Worm (Caenorhabditis elegans): ENCODE data around the gene acs-9.

DNA sequence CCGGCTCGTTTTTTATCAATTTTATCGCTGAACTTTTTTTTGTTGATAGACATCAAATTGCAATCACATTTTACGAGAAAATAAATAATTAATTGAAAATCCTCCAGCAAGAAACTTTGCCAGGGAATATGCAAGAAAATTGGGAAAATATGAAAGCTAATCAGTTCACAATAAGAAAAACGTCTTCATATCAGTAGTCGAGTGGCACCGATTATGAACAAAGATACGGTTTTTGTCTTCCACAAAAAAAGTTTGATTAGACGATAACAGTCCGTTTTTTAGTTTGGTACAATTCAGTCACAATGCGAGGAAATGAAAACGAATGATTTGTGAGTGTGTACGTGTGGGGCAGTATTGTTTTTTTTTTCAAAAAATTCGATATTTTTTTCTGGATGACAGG lies 15.3 kb downstream of the acs-9 start:
- TF ChIP-seq C08G9.2 (tag; optimal IDR thresholded peaks at IDR 0.05), result no peak
- TF ChIP-seq unc-86 (tag; optimal IDR thresholded peaks at IDR 0.05), result no peak
- TF ChIP-seq lin-11 (tag; optimal IDR thresholded peaks at IDR 0.05), result no peak
- no peak for TF ChIP-seq ceh-30 (tag; optimal IDR thresholded peaks at IDR 0.05)
- TF ChIP-seq ttx-3 (tag; optimal IDR thresholded peaks at IDR 0.05), result no peak
- TF ChIP-seq pqm-1 (tag; optimal IDR thresholded peaks at IDR 0.05), result no peak
- TF ChIP-seq ama-1 (optimal IDR thresholded peaks at IDR 0.05), result no peak
- TF ChIP-seq hlh-30 (tag; optimal IDR thresholded peaks at IDR 0.05; ENCODE audit: insufficient read depth), result no peak
